Worm (Caenorhabditis elegans) whole organism, L4 larva: ENCODE measurements around the gene W10G11.19.

Experiments
- D1046.2 ChIP-seq: fragments of 200-800 bp; sonication (Bioruptor generic); IDR thresholded peaks from 2 replicates; pipeline ENCODE4 v1.3.6; 2022; ENCODE audit warnings: missing genetic modification characterization, missing compliant biosample characterization
- F10B5.3 ChIP-seq: sonication (generic microtip); optimal IDR thresholded peaks from 2 replicates; lab custom pipeline; 2016; ENCODE audit warnings: mild to moderate bottlenecking, missing genetic modification characterization, missing compliant biosample characterization
- R02D3.7 ChIP-seq: fragments of 150-350 bp; sonication (generic microtip); optimal IDR thresholded peaks from 3 replicates; lab custom pipeline; 2014; ENCODE audit warnings: missing biosample characterization, missing genetic modification characterization
- Y105C5A.15 ChIP-seq: fragments of 200-800 bp; sonication (Bioruptor generic); IDR thresholded peaks from 2 replicates; pipeline ENCODE4 v1.3.6; 2022; ENCODE audit warnings: missing genetic modification characterization, missing compliant biosample characterization
- Y48G9A.11 ChIP-seq: fragments of 200-800 bp; sonication (Bioruptor generic); IDR thresholded peaks from 2 replicates; pipeline ENCODE4 v1.3.6; 2022; ENCODE audit warnings: missing genetic modification reagents, missing genetic modification characterization, missing compliant biosample characterization
- Y5F2A.4 ChIP-seq: fragments of 200-800 bp; sonication (Bioruptor generic); optimal IDR thresholded peaks from 2 replicates; lab custom pipeline; 2018; ENCODE audit warnings: mild to moderate bottlenecking, missing genetic modification characterization, missing compliant biosample characterization
- ZK337.2 ChIP-seq: fragments of 200-800 bp; sonication (Bioruptor generic); IDR thresholded peaks from 2 replicates; pipeline ENCODE4 v1.3.6; 2022; ENCODE audit warnings: missing genetic modification reagents, missing genetic modification characterization, missing compliant biosample characterization
- ZK546.5 ChIP-seq, 2 experiments: sonication (generic microtip); optimal IDR thresholded peaks; 2 replicates each; lab custom pipeline; 2017; ENCODE audit warnings: missing biosample characterization in 2 of 2, missing genetic modification characterization in 2 of 2
- aha-1 ChIP-seq: fragments of 150-350 bp; peaks from one replicate; lab custom pipeline; 2014; ENCODE audit warnings: missing biosample characterization, missing genetic modification characterization
- aly-2 ChIP-seq: sonication (generic microtip); optimal IDR thresholded peaks from 2 replicates; lab custom pipeline; 2018; ENCODE audit warnings: missing biosample characterization, missing genetic modification characterization
- ama-1 ChIP-seq: fragments of 150-350 bp; optimal IDR thresholded peaks from 2 replicates; lab custom pipeline; 2014; ENCODE audit warnings: inconsistent platforms, mixed read lengths
- ceh-62 ChIP-seq: sonication (generic microtip); optimal IDR thresholded peaks from 2 replicates; lab custom pipeline; 2017; ENCODE audit warnings: missing biosample characterization, missing genetic modification characterization
- cey-2 ChIP-seq: sonication (generic microtip); optimal IDR thresholded peaks from 3 replicates; lab custom pipeline; 2017; ENCODE audit warnings: missing genetic modification characterization, mild to moderate bottlenecking, missing compliant biosample characterization, antibody characterized with exemption, borderline replicate concordance; ENCODE audit not compliant: insufficient read depth
- daf-8 ChIP-seq: fragments of 200-800 bp; sonication (Bioruptor generic); IDR thresholded peaks from 2 replicates; pipeline ENCODE4 v1.3.6; 2022; ENCODE audit warnings: missing genetic modification characterization, missing compliant biosample characterization
- dmd-8 ChIP-seq: fragments of 200-800 bp; sonication (Bioruptor generic); IDR thresholded peaks from 2 replicates; pipeline ENCODE4 v1.3.6; 2022; ENCODE audit warnings: missing genetic modification characterization, missing compliant biosample characterization
- dmd-9 ChIP-seq: fragments of 200-800 bp; sonication (Bioruptor generic); IDR thresholded peaks from 2 replicates; pipeline ENCODE4 v1.3.6; 2022; ENCODE audit warnings: missing genetic modification reagents, missing genetic modification characterization, missing compliant biosample characterization
- egl-43 ChIP-seq: fragments of 200-800 bp; sonication (Bioruptor generic); IDR thresholded peaks from 2 replicates; pipeline ENCODE4 v1.3.6; 2022; ENCODE audit warnings: missing genetic modification reagents, missing genetic modification characterization, missing compliant biosample characterization
- gei-8 ChIP-seq: fragments of 200-800 bp; sonication (Bioruptor generic); optimal IDR thresholded peaks from 2 replicates; lab custom pipeline; 2018; ENCODE audit warnings: mild to moderate bottlenecking, missing genetic modification characterization, missing compliant biosample characterization
- hlh-11 ChIP-seq: fragments of 200-800 bp; sonication (Bioruptor generic); optimal IDR thresholded peaks from 2 replicates; lab custom pipeline; 2018; ENCODE audit warnings: mild to moderate bottlenecking, missing genetic modification characterization, missing compliant biosample characterization
- hlh-30 ChIP-seq: sonication (generic microtip); optimal IDR thresholded peaks from 2 replicates; lab custom pipeline; 2017; ENCODE audit warnings: antibody characterized with exemption, mild to moderate bottlenecking, missing genetic modification characterization, missing compliant biosample characterization; ENCODE audit not compliant: insufficient read depth
- jun-1 ChIP-seq: fragments of 150-350 bp; optimal IDR thresholded peaks from 2 replicates; lab custom pipeline; 2014; ENCODE audit warnings: missing biosample characterization, missing genetic modification reagents, missing genetic modification characterization
- lim-7 ChIP-seq: fragments of 200-800 bp; sonication (Bioruptor generic); IDR thresholded peaks from 2 replicates; pipeline ENCODE4 v1.3.6; 2022; ENCODE audit warnings: missing genetic modification characterization, missing compliant biosample characterization
- lin-38 ChIP-seq: fragments of 200-800 bp; sonication (Bioruptor generic); IDR thresholded peaks from 2 replicates; pipeline ENCODE4 v1.3.6; 2022; ENCODE audit warnings: missing genetic modification reagents, missing genetic modification characterization, missing compliant biosample characterization
- lir-3 ChIP-seq: sonication (generic microtip); optimal IDR thresholded peaks from 2 replicates; lab custom pipeline; 2016; ENCODE audit warnings: mild to moderate bottlenecking, missing genetic modification characterization, missing compliant biosample characterization
- mdt-29 ChIP-seq: fragments of 200-800 bp; sonication (Bioruptor generic); IDR thresholded peaks from 2 replicates; pipeline ENCODE4 v1.3.6; 2022; ENCODE audit warnings: missing genetic modification reagents, missing genetic modification characterization, missing compliant biosample characterization
- nhr-10 ChIP-seq: fragments of 150-350 bp; optimal IDR thresholded peaks from 2 replicates; lab custom pipeline; 2014; ENCODE audit warnings: missing biosample characterization, missing genetic modification characterization
- nhr-111 ChIP-seq: fragments of 200-800 bp; sonication (Bioruptor generic); optimal IDR thresholded peaks from 2 replicates; lab custom pipeline; 2018; ENCODE audit warnings: mild to moderate bottlenecking, missing genetic modification characterization, missing compliant biosample characterization
- nhr-237 ChIP-seq: sonication (generic microtip); optimal IDR thresholded peaks from 2 replicates; lab custom pipeline; 2017; ENCODE audit warnings: missing biosample characterization, missing genetic modification characterization
- nhr-42 ChIP-seq: fragments of 200-800 bp; sonication (Bioruptor generic); IDR thresholded peaks from 2 replicates; pipeline ENCODE4 v1.3.6; 2022; ENCODE audit warnings: missing genetic modification characterization, missing compliant biosample characterization
- nhr-76 ChIP-seq: fragments of 150-350 bp; optimal IDR thresholded peaks from 2 replicates; lab custom pipeline; 2014; ENCODE audit warnings: missing biosample characterization, missing genetic modification characterization
- nhr-77 ChIP-seq: fragments of 150-350 bp; optimal IDR thresholded peaks from 2 replicates; lab custom pipeline; 2014; ENCODE audit warnings: missing biosample characterization, missing genetic modification characterization
- sdz-12 ChIP-seq: fragments of 200-800 bp; sonication (Bioruptor generic); optimal IDR thresholded peaks from 2 replicates; lab custom pipeline; 2018; ENCODE audit warnings: mild to moderate bottlenecking, missing genetic modification characterization, missing compliant biosample characterization
- set-16 ChIP-seq: fragments of 200-800 bp; sonication (Bioruptor generic); IDR thresholded peaks from 2 replicates; pipeline ENCODE4 v1.3.6; 2022; ENCODE audit warnings: missing genetic modification reagents, missing genetic modification characterization, missing compliant biosample characterization
- skn-1 ChIP-seq: fragments of 150-350 bp; optimal IDR thresholded peaks from 2 replicates; lab custom pipeline; 2014; ENCODE audit warnings: missing biosample characterization, missing genetic modification characterization
- spr-1 ChIP-seq: sonication (generic microtip); optimal IDR thresholded peaks from 2 replicates; lab custom pipeline; 2016; ENCODE audit warnings: mild to moderate bottlenecking, missing genetic modification characterization, missing compliant biosample characterization
- spr-3 ChIP-seq: fragments of 200-800 bp; sonication (Bioruptor generic); optimal IDR thresholded peaks from 2 replicates; lab custom pipeline; 2018; ENCODE audit warnings: mild to moderate bottlenecking, missing genetic modification characterization, missing compliant biosample characterization
- unc-39 ChIP-seq: sonication (generic microtip); optimal IDR thresholded peaks from 2 replicates; lab custom pipeline; 2017; ENCODE audit warnings: missing biosample characterization, missing genetic modification characterization
- unc-62 ChIP-seq, 3 experiments: fragments of 150-350 bp in 1 of 3; sonication (generic microtip); optimal IDR thresholded peaks in 2 of 3; peaks in 1 of 3; 1 replicate in 1 of 3; 2 replicates in 2 of 3; lab custom pipeline; 2014 to 2017; ENCODE audit warnings: missing biosample characterization in 3 of 3, missing genetic modification characterization in 3 of 3, missing genetic modification reagents in 3 of 3, missing genotype in 1 of 3
- zfp-2 ChIP-seq: sonication (generic microtip); optimal IDR thresholded peaks from 2 replicates; lab custom pipeline; 2016; ENCODE audit warnings: mild to moderate bottlenecking, missing genetic modification characterization, missing compliant biosample characterization
- zfp-3 ChIP-seq: fragments of 200-800 bp; sonication (Bioruptor generic); conservative IDR thresholded peaks from 2 replicates; pipeline ENCODE4 v1.3.6; 2022; ENCODE audit warnings: missing genetic modification reagents, missing genetic modification characterization, missing compliant biosample characterization
- ztf-7 ChIP-seq: fragments of 150-350 bp; optimal IDR thresholded peaks from 2 replicates; lab custom pipeline; 2014; ENCODE audit warnings: missing biosample characterization, missing genetic modification characterization

Gene W10G11.19

ce11 chrII:3576742-3577141 is 26.3 kb downstream of the W10G11.19 start, which contains the start of gene clec-132:
clec-132 (plus strand) TSS chrII:3577042.
- no peak for TF ChIP-seq sdz-12 (GFP tag; lab: Kevin White, UChicago)
- TF ChIP-seq lin-38 (GFP tag; lab: Robert Waterston, UW), result no peak
- no peak for TF ChIP-seq nhr-237 (tag; lab: Kevin White, UChicago)
- TF ChIP-seq skn-1, result no peak
- TF ChIP-seq F10B5.3 (tag; lab: Kevin White, UChicago), result no peak
- no peak for TF ChIP-seq zfp-2 (tag; lab: Kevin White, UChicago)
- TF ChIP-seq ZK337.2 (GFP tag; lab: Robert Waterston, UW), result no peak
- TF ChIP-seq zfp-3, result no peak
- no peak for TF ChIP-seq ama-1 (lab: Kevin White, UChicago)
- no peak for TF ChIP-seq nhr-77 (tag; lab: Kevin White, UChicago)

ce11 chrII:3578121-3578520 is 27.7 kb downstream of the W10G11.19 start, which contains the start of gene clec-133:
clec-133 (plus strand) TSS chrII:3578421.
- TF ChIP-seq hlh-11 (tag; lab: Kevin White, UChicago) (no peak), ceh-62 (tag; lab: Kevin White, UChicago) (no peak), spr-3 (GFP tag; lab: Kevin White, UChicago) (no peak), aha-1 (tag; lab: Kevin White, UChicago) (no peak), lin-38 (GFP tag; lab: Robert Waterston, UW) (no peak), unc-39 (no peak), daf-8 (GFP tag; lab: Robert Waterston, UW) (no peak), nhr-76 (tag; lab: Kevin White, UChicago) (no peak), nhr-10 (tag; lab: Kevin White, UChicago) (no peak), R02D3.7 (no peak), ztf-7 (tag; lab: Kevin White, UChicago) (no peak), nhr-77 (tag; lab: Kevin White, UChicago) (no peak), D1046.2 (GFP tag; lab: Robert Waterston, UW) (no peak)

ce11 chrII:3579767-3580166 is 29.3 kb downstream of the W10G11.19 start, which contains the start of gene clec-134:
clec-134 (plus strand) TSS chrII:3580067.
- TF ChIP-seq aha-1 (tag; lab: Kevin White, UChicago) (peak; percentile 35), mdt-29 (GFP tag; lab: Robert Waterston, UW) (no peak), aly-2 (tag; lab: Kevin White, UChicago) (no peak), jun-1 (tag; lab: Kevin White, UChicago) (no peak)

ce11 chrII:3581752-3582151 is 31.3 kb downstream of the W10G11.19 start, which contains the start of gene srh-59:
srh-59 (plus strand) TSS chrII:3582052.
- TF ChIP-seq lim-7, result no peak
- peak in 1 of 2 experiments; percentile 9 for TF ChIP-seq unc-62 (GFP tag; optimal IDR thresholded peaks at IDR 0.05 in 1 of 2; lab: Kevin White, UChicago)
- TF ChIP-seq unc-62 (tag; optimal IDR thresholded peaks at IDR 0.05; lab: Kevin White, UChicago), result no peak

- TF ChIP-seq gei-8 (GFP tag; lab: Kevin White, UChicago) (no peak), ZK546.5 (tag; optimal IDR thresholded peaks at IDR 0.05; lab: Kevin White, UChicago) (no peak), dmd-8 (GFP tag; lab: Robert Waterston, UW) (no peak), zfp-3 (no peak), egl-43 (GFP tag; lab: Robert Waterston, UW) (no peak), set-16 (GFP tag; lab: Robert Waterston, UW) (no peak), Y5F2A.4 (GFP tag; lab: Kevin White, UChicago) (no peak), nhr-111 (GFP tag; lab: Kevin White, UChicago) (no peak), Y48G9A.11 (GFP tag; lab: Robert Waterston, UW) (no peak), cey-2 (tag; lab: Kevin White, UChicago) (no peak), spr-1 (tag; lab: Kevin White, UChicago) (no peak), lin-38 (GFP tag; lab: Robert Waterston, UW) (no peak), nhr-42 (GFP tag; lab: Robert Waterston, UW) (no peak), nhr-77 (tag; lab: Kevin White, UChicago) (no peak), sdz-12 (GFP tag; lab: Kevin White, UChicago) (no peak), dmd-9 (GFP tag; lab: Robert Waterston, UW) (no peak), hlh-30 (tag; lab: Kevin White, UChicago) (no peak), lir-3 (tag; lab: Kevin White, UChicago) (no peak), Y105C5A.15 (no peak)
Observed at ce11 chrII:3583402-3583801, 33.0 kb downstream of the W10G11.19 start, which contains the start of gene srh-60. srh-60 (plus strand) TSS chrII:3583702.
